Fruit fly (Drosophila melanogaster): ENCODE data around the gene mRpL1.

Gene mRpL1

DNA sequence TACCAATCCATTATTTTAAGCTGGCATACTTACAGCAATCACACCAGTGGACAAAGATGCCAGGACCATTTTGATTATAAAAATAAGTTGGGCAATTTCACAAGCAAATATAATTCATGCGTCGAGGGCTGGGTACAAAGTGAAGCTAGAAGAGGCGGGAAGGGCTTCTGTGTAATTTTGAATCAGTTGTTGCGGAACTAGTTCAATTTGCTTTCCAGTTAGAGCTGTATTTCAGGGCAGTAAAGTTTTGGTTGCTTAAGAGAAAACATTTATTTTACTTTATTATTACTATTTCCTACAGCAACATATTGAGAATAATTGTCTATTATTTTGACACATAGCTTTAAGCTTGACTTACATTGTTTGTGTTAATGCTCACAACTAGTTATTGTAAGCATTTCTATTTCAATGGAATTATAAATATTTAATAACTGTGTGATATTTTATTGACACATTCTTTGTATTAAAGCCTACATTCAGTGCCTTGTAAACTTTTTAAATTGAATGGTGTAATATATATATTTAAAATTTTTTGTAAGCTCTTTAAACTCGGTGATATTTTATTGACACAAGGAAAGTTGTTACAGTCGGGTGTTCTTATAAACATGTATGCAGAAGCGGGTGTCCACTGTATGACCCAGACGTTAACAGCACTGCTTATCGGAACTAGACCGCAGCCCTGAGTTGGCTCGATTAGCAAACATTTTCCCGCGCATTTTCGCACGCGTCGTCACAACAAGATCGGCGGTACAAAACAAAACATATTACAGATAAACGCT, 36.7 kb upstream of the mRpL1 start, which contains the start of the genes RPA1 and Mcm2 (continued):
- TF ChIP-seq CG10209 (GFP tag; optimal IDR thresholded peaks at IDR 0.05), result peak; percentile 76
- no peak for TF ChIP-seq CG5180 (GFP tag; optimal IDR thresholded peaks at IDR 0.05)
- TF ChIP-seq cad (GFP tag; optimal IDR thresholded peaks at IDR 0.05), result no peak
- TF ChIP-seq slou (GFP tag; optimal IDR thresholded peaks at IDR 0.05), result peak; percentile 62
- TF ChIP-seq ftz-f1 (GFP tag; optimal IDR thresholded peaks at IDR 0.05), result no peak
- TF ChIP-seq Ptx1 (GFP tag; IDR thresholded peaks at IDR 0.05), result peak; percentile 84
- peak; percentile 93 for TF ChIP-seq CoRest (tag; optimal IDR thresholded peaks at IDR 0.05)
- TF ChIP-seq gro (GFP tag; optimal IDR thresholded peaks at IDR 0.05), result no peak
- peak; percentile 24 for TF ChIP-seq CG8290 (GFP tag; optimal IDR thresholded peaks at IDR 0.05)
- TF ChIP-seq CG8290 (tag; optimal IDR thresholded peaks at IDR 0.05), result peak in 1 of 2 experiments; percentile 30
- peak; percentile 60; the same call in 1 of the 3 replicates for TF ChIP-seq CG11695 (GFP tag; IDR thresholded peaks at IDR 0.05)
- TF ChIP-seq H15 (GFP tag; IDR thresholded peaks at IDR 0.05), result peak; percentile 79; the same call in 2 of the 3 replicates
- TF ChIP-seq sob (GFP tag; IDR thresholded peaks at IDR 0.05), result peak; percentile 72
- TF ChIP-seq CG31441 (GFP tag; IDR thresholded peaks at IDR 0.05), result peak; percentile 88
- TF ChIP-seq HLHmδ (GFP tag; optimal IDR thresholded peaks at IDR 0.05), result peak; percentile 43
- peak; percentile 18 for TF ChIP-seq CG15073 (GFP tag; optimal IDR thresholded peaks at IDR 0.05)
- TF ChIP-seq stwl (tag; optimal IDR thresholded peaks at IDR 0.05), result peak; percentile 42
- peak; percentile 33 for TF ChIP-seq schlank (tag; optimal IDR thresholded peaks at IDR 0.05)
- peak; percentile 37 for TF ChIP-seq CG6683 (GFP tag; optimal IDR thresholded peaks at IDR 0.05)
- TF ChIP-seq CG34376 (GFP tag; optimal IDR thresholded peaks at IDR 0.05), result no peak
- peak; percentile 66; the same call in 2 of the 3 replicates for TF ChIP-seq CG7357 (GFP tag; IDR thresholded peaks at IDR 0.05)
- TF ChIP-seq fd96Cb (tag; optimal IDR thresholded peaks at IDR 0.05), result peak; percentile 63
- peak; percentile 78 for TF ChIP-seq Dip3 (GFP tag; optimal IDR thresholded peaks at IDR 0.05)
- TF ChIP-seq CG13123 (GFP tag; optimal IDR thresholded peaks at IDR 0.05), result peak; percentile 20
- no peak for TF ChIP-seq CG43689 (GFP tag; IDR thresholded peaks at IDR 0.05)
- peak; percentile 44; the same call in 2 of the 3 replicates for TF ChIP-seq B-H1 (GFP tag; IDR thresholded peaks at IDR 0.05)
- peak; percentile 67 for TF ChIP-seq CG3995 (GFP tag; optimal IDR thresholded peaks at IDR 0.05)
- peak; percentile 60 for TF ChIP-seq bab2 (GFP tag; optimal IDR thresholded peaks at IDR 0.05)
- TF ChIP-seq CG17612 (GFP tag; IDR thresholded peaks at IDR 0.05), result no peak
- no peak; the same call in 1 of the 2 replicates for TF ChIP-seq danr (GFP tag; IDR thresholded peaks at IDR 0.05)
- no peak for TF ChIP-seq zf30C (GFP tag; optimal IDR thresholded peaks at IDR 0.05)
- TF ChIP-seq CG6254 (GFP tag; optimal IDR thresholded peaks at IDR 0.05), result no peak
- TF ChIP-seq otp (GFP tag; IDR thresholded peaks at IDR 0.05), result peak; percentile 58; the same call in 1 of the 3 replicates
- TF ChIP-seq CG1832 (GFP tag; optimal IDR thresholded peaks at IDR 0.05), result no peak
- peak; percentile 91 for TF ChIP-seq CG11456 (GFP tag; IDR thresholded peaks at IDR 0.05)
- peak; percentile 79 for TF ChIP-seq CG6272 (GFP tag; IDR thresholded peaks at IDR 0.05)
- TF ChIP-seq CG3726 (GFP tag; IDR thresholded peaks at IDR 0.05), result peak; percentile 70; the same call in 1 of the 3 replicates
- TF ChIP-seq CG2678 (tag; optimal IDR thresholded peaks at IDR 0.05), result no peak
- peak; percentile 68 for TF ChIP-seq B-H2 (GFP tag; optimal IDR thresholded peaks at IDR 0.05)
- no peak for TF ChIP-seq repo (GFP tag; optimal IDR thresholded peaks at IDR 0.05)
- TF ChIP-seq Trl (optimal IDR thresholded peaks at IDR 0.05), result no peak
- peak; percentile 64 for TF ChIP-seq Trl (GFP tag; optimal IDR thresholded peaks at IDR 0.05)
- TF ChIP-seq CG8944 (GFP tag; optimal IDR thresholded peaks at IDR 0.05), result no peak
- peak; percentile 86 for TF ChIP-seq tio (GFP tag; optimal IDR thresholded peaks at IDR 0.05)
- peak; percentile 47 to 81 for TF ChIP-seq dpn (GFP tag; optimal IDR thresholded peaks at IDR 0.05)
- TF ChIP-seq Mad (GFP tag; optimal IDR thresholded peaks at IDR 0.05), result peak; percentile 32
- peak; percentile 33 for TF ChIP-seq CG8359 (GFP tag; optimal IDR thresholded peaks at IDR 0.05; ENCODE audit: borderline replicate concordance)
- TF ChIP-seq bbx (GFP tag; IDR thresholded peaks at IDR 0.05; ENCODE audit: partially characterized antibody), result peak; percentile 39; the same call in 1 of the 2 replicates
- peak; percentile 35; the same call in 1 of the 2 replicates for TF ChIP-seq CG5953 (GFP tag; IDR thresholded peaks at IDR 0.05)
- no peak for TF ChIP-seq nerfin-2 (GFP tag; IDR thresholded peaks at IDR 0.05; ENCODE audit: partially characterized antibody)
